Worm (Caenorhabditis elegans): ENCODE measurements around the gene T13F2.2.

DNA sequence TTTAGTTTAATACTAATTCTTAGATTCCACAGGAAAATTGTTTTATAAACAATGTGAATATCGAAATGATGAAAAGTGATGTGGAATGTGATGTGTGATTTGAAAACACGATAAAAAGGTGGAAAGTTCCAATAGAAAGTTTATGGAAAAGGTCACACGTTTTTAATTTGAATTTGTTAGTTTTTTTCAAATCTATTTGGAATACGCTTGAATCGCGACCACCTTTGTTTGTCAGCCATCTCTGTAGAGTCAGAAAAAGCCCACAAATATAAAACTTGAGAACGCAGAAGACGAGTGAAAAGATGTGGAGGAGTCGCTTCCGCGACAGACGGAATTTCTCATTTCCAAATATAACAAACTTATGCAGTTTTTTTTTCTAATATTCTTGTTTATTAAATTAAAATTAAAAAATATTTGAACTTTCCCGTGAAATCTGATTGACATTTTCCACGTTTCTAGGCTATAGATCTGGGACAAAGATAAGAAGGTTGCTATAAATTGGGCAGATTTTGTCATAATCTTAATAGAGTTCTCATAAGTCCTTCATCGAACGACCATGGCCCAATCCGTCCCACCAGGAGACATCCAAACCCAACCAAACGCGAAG is 43.9 kb upstream of the T13F2.2 start, which contains the start of the genes kin-24 and msp-56:
- no peak for TF ChIP-seq him-1 (tag; optimal IDR thresholded peaks at IDR 0.05)
- no peak for TF ChIP-seq dao-5 (tag; optimal IDR thresholded peaks at IDR 0.05)
